Worm (Caenorhabditis elegans): ENCODE measurements around the gene Y57E12AL.1.

DNA sequence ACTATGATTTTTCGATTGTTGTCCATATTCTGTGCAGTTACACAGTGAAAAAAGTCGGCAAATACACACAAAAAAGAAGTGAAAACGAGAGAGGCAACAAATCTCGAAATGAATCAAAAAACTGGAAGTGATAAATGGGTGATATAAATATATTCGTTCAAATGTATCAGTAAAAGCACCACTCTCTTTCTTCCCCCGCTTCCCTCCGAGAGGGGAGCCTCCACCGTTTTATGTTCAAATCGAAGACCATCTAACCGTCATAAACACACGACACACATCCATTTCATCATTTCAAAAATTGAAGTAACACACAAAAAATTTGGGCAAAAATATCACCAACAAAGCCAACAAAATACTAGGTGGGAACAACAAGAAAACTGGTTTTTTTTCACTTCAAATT is 33.3 kb upstream of the Y57E12AL.1 start, which contains the start of gene F20A1.6:
- no peak for TF ChIP-seq saeg-2 (GFP tag; IDR thresholded peaks at IDR 0.05)
- TF ChIP-seq pha-4 (GFP tag; IDR thresholded peaks at IDR 0.05) = no peak
- no peak for TF ChIP-seq pha-4 (tag; optimal IDR thresholded peaks at IDR 0.05)
- TF ChIP-seq mxl-2 (GFP tag; conservative IDR thresholded peaks at IDR 0.05) = no peak
- no peak for TF ChIP-seq aha-1 (tag)
- no peak for TF ChIP-seq nhr-237 (tag; optimal IDR thresholded peaks at IDR 0.05)
- no peak for TF ChIP-seq nhr-28 (tag; optimal IDR thresholded peaks at IDR 0.05)
- TF ChIP-seq ceh-44 (GFP tag; IDR thresholded peaks at IDR 0.05) = no peak
- TF ChIP-seq unc-39 (tag; optimal IDR thresholded peaks at IDR 0.05) = no peak
- TF ChIP-seq gei-8 (GFP tag; optimal IDR thresholded peaks at IDR 0.05) = no peak
- no peak for TF ChIP-seq hlh-30 (tag; optimal IDR thresholded peaks at IDR 0.05; ENCODE audit: insufficient read depth)
- TF ChIP-seq nhr-6 (tag; optimal IDR thresholded peaks at IDR 0.05) = no peak

All from whole organism, L4 larva.